Worm (Caenorhabditis elegans) whole organism, L4/young adult: ENCODE results near the gene str-63.

Experiments
- W03F9.2 ChIP-seq: fragments of 150-350 bp; optimal IDR thresholded peaks from 2 replicates; lab custom pipeline; 2014; ENCODE audit warnings: missing biosample characterization, missing genetic modification characterization
- dao-5 ChIP-seq: sonication (generic microtip); optimal IDR thresholded peaks from 2 replicates; lab custom pipeline; 2016; ENCODE audit warnings: missing genotype, missing genetic modification characterization, moderate library complexity, missing compliant biosample characterization
- him-1 ChIP-seq: sonication (generic microtip); optimal IDR thresholded peaks from 2 replicates; lab custom pipeline; 2016; ENCODE audit warnings: missing genotype, missing genetic modification reagents, missing genetic modification characterization, missing compliant biosample characterization

The str-63 gene

DNA sequence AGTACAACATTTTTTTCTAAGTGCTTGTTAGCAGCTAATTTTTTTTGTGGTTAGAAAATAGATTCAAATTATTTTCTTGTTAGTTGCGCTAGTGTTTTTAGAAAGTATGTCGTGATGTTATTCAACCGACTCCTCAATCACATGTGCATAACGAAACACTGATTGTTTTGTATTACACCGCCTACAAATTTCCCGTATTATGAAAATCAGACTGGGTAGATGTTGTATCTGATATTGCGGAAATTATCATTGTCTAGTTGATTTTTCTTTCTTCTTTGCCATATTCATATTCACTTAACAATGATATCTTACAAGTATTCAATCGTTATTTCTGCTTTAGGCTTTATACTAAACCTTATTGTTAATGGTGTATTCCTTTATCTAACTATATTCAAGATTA lies at the start of gene str-63:
Gene str-63, plus strand, starts transcription at position 301 of the 400 bp plus-strand sequence.
- TF ChIP-seq dao-5 (tag; lab: Kevin White, UChicago) (no peak), him-1 (no peak), W03F9.2 (no peak)

DNA sequence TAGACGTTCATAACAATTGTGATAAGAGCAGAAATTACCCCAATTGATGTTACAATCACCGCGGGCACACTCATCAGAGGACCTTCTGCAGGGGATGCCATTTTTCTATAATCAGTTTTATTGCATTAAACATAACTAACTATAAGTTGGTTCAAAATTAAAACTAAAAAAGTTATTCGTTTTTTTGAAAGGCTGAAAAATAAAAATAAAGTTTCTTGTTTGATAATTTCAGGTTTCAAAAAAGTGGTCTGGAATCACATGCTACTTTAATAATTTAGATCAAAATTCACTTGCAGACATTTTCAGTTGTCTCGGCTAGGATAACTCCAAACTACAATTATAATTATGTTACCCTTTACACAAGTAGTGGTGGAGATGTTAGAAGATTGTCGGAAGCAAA lies 49.5 kb upstream of the str-63 start, which contains the start of gene srbc-1:
Gene srbc-1, minus strand, starts transcription at position 101 of the 400 bp plus-strand sequence.
- TF ChIP-seq him-1: no peak
- TF ChIP-seq dao-5 (tag; lab: Kevin White, UChicago): no peak
- TF ChIP-seq W03F9.2: no peak

DNA sequence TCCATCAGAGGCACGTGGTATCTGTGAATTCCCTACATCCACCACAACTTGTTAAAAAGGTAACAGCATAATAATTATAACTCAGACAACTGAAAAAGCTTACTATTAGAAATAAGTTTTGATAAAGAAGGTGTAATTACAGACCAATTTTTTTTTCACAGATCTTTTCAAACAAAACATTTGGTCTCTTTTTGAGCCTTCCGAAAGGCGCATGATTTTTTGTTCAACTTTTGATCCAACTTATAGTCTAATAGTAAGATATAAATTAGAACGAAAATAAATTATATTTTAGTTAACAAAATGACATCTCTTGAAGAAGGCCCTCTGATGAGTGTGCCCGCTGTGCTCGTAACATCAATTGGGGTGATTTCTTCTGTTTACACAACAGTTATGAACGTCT lies 43.2 kb upstream of the str-63 start, which contains the start of gene srbc-3:
Gene srbc-3, plus strand, starts transcription at position 301 of the 400 bp plus-strand sequence.
- no peak for TF ChIP-seq W03F9.2
- TF ChIP-seq him-1: no peak

DNA sequence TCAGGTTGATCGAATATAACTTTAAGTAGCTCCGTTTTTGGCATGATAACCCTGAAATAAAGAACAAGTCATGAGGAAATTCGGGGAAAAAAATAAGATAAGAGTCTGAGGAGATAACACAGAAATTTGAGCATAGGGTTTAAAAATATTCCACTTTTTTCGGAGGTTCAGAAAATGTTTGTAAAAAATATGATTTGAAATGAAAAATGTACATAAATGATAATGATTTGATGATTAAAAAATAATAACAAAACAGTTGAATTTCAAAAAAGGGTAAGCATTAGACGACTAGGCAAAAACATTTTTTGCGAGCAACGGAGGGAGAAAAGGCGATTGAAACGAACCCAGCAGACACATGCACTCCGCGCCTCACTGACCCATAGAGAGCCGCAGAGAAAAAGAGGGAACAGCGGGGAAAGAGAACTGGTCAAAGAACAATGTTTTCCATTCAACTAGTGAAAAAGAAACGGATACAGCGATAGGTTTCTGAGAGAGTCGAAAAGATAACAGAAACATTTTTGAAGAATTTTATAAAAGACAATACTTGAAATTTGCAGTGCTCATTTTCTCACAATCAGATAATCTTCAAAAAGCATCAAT lies 39.2 kb upstream of the str-63 start, which contains the start of gene arrd-18:
Gene arrd-18, minus strand, starts transcription at position 51 of the 600 bp plus-strand sequence.
- TF ChIP-seq him-1: no peak
- no peak for TF ChIP-seq dao-5 (tag; lab: Kevin White, UChicago)
- TF ChIP-seq W03F9.2: no peak

DNA sequence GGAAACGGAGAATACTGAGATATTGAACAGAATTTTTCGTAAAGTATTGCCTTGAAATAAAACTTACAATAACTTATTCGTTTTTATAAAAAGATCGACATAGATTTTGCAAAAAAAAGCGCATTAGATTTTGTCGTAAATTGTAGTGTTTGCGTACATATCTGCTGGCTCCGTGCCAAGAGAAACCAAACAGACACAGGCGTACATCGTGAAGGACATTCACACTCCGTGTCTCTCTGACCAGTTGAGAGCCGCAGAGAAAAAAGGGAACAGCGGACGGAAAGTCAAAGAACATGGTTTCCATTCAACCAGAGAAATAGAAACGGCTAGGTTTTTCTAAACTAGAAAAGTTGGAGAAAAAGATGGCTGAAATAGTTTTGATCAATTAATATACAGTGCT lies 36.1 kb upstream of the str-63 start, which contains the start of gene arrd-19:
Gene arrd-19, minus strand, starts transcription at position 209 of the 400 bp plus-strand sequence.
- peak; percentile 16 for TF ChIP-seq W03F9.2
- no peak for TF ChIP-seq dao-5 (tag; lab: Kevin White, UChicago)
- TF ChIP-seq him-1: peak; percentile 18

DNA sequence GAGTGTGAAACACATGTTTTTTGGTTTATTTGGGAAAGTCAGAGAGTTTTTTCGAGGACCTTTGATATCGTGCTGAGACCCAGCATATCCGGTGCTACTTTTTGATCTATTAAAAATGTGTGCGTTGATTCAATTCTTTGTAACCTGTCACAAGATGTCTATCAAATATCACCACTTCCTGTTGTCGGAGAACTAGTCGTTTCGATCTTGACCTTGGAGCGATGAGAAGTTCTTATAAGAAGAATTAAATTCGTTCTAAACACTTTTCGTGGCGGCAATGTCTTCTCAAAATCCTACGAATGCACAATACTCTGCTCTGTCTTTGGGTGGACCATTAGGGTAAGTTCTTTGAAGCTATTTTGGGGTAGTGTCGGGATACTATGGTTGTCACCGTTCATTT lies 35.3 kb upstream of the str-63 start, which contains the start of gene F35F10.1:
Gene F35F10.1, plus strand, starts transcription at position 200 of the 400 bp plus-strand sequence.
- TF ChIP-seq dao-5 (tag; lab: Kevin White, UChicago): no peak
- TF ChIP-seq him-1: no peak
- TF ChIP-seq W03F9.2: no peak

DNA sequence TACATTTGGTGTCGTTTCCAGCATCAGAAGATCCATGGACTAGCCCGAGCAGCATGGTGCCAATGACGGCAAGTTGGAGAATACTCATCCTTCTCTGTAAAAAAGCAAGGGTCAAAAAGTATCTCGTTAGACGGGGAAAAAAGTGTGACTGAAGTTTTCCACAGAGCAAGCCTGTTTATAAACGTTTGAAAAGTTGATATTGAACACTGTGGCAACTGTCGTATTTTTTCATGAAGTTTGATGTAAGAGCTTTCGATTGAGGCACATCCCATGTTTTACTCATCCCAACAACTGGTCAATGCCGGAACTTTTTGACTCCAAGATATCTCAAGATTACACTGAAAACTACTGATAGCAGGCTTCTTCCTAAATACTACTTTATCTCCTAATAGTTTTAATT lies 32.4 kb upstream of the str-63 start, which contains the start of gene F35F10.13:
Gene F35F10.13, minus strand, starts transcription at position 101 of the 400 bp plus-strand sequence.
- no peak for TF ChIP-seq W03F9.2
- no peak for TF ChIP-seq dao-5 (tag; lab: Kevin White, UChicago)
- TF ChIP-seq him-1: no peak

DNA sequence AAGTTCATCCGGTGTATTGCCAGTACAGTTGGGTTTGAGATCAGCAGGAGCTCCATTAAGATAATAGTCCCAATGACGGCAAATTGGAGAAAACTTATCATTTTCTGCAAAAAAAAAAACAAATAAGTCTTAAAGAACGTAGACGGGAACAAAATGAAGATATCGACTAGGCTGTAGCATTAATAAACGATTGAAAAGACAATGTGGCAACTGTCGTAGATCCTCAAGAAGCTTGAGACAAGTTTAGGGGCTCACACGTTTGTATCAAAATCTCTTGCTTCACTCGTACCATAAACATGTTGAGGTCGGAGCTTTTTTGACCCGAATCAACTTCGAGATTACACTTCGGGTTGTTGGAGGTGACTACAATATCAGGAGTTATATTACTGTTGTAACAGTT lies 31.4 kb upstream of the str-63 start, which contains the start of gene F35F10.14:
Gene F35F10.14, minus strand, starts transcription at position 101 of the 400 bp plus-strand sequence.
- TF ChIP-seq W03F9.2: no peak

DNA sequence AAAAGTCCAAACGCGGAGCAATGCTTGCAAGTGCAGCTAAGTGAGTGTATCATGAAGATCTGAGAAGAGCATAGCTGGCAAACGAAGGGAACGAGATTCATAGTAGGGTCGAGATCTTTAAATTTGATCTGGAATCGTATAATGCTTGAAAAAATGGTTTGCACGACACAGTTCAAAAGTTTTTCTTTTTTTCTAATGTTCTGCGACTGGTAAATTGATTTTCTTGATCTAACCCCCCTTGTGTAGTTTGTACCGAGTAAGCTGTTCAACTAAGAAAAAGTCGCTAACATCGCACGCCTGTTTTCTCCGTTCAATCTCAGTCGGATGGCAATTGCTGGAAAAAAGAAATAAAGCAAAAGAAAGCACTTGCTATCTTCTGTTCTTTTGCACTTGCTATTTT lies 30.9 kb upstream of the str-63 start, which contains the start of gene C17B7.14:
Gene C17B7.14, minus strand, starts transcription at position 101 of the 400 bp plus-strand sequence.
- TF ChIP-seq him-1 (no peak), W03F9.2 (no peak)

DNA sequence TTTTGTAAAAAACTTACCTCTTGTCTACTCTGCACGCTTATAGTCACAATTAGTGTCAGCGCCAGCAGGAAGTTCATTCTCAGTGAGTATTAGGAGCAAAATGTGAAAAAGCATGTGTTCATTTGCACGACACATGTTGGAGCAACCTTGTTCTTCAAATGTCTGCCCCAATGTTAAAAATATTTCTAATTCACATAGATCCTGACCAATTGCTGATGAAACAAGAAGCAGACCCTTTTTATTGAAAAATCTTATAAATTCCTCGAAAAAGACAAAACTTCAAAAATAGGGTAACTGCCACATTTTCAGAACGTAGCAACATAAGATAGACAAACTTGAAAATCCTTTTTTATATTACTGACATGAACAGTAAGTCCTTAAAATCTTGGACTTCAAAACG lies 27.2 kb upstream of the str-63 start, which contains the start of gene C17B7.8:
Gene C17B7.8, minus strand, starts transcription at position 101 of the 400 bp plus-strand sequence.
- TF ChIP-seq him-1 (no peak), dao-5 (tag; lab: Kevin White, UChicago) (no peak), W03F9.2 (no peak)

DNA sequence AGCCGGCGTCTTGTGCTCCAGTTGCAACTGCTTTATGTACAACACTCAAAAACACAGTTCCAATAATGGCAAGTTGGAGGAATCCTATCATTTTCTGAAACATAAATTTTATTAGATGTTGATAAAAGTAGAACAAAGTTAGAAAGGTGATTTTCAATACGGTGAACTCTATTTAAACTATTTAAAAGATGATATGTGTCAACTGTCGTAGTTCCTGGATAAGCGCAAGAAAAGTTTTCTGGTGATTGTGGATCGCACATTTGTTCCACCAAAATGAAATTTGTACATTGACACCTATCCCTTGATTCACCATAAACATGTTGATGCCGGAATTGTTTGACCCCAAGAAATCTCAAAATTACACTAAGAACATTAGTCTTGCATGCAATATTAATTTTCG lies 19.3 kb upstream of the str-63 start, which contains the start of gene C17B7.9:
Gene C17B7.9, minus strand, starts transcription at position 101 of the 400 bp plus-strand sequence.
- TF ChIP-seq dao-5 (tag; lab: Kevin White, UChicago) (no peak), W03F9.2 (no peak), him-1 (no peak)

DNA sequence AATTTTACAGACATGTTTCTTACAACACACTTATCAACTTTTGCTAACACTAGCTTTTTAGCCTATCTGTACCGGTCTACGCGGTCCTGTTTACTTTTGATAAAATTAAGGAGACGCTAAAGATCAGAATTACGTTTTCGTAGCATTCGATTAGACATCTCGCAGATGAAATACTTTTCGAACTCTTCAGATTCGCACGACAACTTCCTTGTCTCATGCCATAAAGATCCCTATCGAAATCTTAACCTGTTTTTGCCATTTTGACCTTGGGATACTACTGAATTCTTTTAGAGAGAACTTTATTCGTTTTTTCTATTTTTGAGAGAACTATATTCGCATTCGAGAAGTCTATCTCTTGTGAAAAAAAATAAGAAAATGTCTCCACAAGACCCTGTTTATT lies 18.0 kb upstream of the str-63 start, which contains the start of gene C17B7.5:
Gene C17B7.5, plus strand, starts transcription at position 301 of the 400 bp plus-strand sequence.
- no peak for TF ChIP-seq W03F9.2
- no peak for TF ChIP-seq him-1

DNA sequence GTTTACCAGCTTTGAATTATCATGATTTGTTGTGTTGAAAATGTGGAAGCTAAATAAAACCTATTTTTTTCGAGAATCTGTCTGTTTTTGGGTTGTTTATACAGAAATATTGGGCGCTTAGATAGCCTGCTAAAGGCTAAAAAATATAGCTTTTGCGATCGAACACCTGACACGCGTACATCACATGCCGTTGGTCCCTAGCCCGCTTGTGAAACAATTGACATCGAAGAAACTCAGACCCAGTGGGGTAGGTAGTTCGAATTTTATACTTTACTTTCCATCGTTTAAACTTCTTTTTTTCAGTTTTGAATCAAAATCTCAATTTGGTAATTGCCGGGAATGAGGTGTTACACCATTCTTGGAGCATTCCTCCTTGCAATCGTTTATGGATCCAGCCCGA lies 12.4 kb upstream of the str-63 start, which contains the start of gene C17B7.4:
Gene C17B7.4, plus strand, starts transcription at position 301 of the 400 bp plus-strand sequence.
- no peak for TF ChIP-seq him-1
- no peak for TF ChIP-seq dao-5 (tag; lab: Kevin White, UChicago)
- TF ChIP-seq W03F9.2: no peak

DNA sequence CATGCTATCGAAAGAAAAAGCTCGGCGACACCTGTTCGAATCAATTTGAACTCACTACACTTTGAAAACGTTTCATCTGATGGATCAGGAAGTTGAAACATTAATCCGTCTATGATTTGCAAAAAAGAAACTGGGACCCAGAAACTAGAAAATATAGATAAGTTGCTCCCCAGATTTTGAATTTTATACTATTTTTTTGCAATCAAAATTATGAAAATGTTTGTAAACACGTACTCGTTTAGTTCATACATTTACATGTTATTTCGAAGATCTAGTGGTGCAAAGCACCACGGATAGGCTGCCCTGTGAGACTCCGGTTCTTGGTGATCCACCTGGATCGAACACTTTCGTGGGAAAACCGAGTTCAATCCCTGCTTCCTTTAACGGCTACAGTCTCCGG lies 9.5 kb upstream of the str-63 start, which contains the start of gene C17B7.10:
Gene C17B7.10, minus strand, starts transcription at position 101 of the 400 bp plus-strand sequence.
- TF ChIP-seq him-1 (no peak), dao-5 (tag; lab: Kevin White, UChicago) (no peak), W03F9.2 (no peak)

DNA sequence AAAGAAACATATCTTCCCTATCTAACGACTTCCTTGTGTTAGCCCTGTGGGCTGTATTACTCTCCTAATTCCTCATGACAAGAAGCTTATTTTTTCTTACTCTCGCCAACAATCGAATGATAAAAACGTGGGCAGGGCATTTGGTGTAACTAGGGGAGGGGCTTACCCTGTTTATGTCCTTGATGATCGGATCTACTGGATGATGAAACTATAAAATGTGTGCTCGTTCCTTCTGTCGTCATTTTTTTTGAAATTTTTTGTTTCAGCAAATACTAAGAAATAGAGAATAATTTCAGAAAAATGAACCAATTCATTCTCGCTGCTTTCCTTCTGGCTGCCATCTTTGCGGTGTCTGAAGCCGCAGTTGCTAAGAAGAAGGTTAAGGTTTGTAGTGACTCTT lies 8.9 kb upstream of the str-63 start, which contains the start of gene C17B7.3:
Gene C17B7.3, plus strand, starts transcription at position 301 of the 400 bp plus-strand sequence.
- TF ChIP-seq him-1 (no peak), W03F9.2 (no peak), dao-5 (tag; lab: Kevin White, UChicago) (no peak)
